Worm (Caenorhabditis elegans): ENCODE measurements around the gene apx-1.

apx-1 gene

DNA sequence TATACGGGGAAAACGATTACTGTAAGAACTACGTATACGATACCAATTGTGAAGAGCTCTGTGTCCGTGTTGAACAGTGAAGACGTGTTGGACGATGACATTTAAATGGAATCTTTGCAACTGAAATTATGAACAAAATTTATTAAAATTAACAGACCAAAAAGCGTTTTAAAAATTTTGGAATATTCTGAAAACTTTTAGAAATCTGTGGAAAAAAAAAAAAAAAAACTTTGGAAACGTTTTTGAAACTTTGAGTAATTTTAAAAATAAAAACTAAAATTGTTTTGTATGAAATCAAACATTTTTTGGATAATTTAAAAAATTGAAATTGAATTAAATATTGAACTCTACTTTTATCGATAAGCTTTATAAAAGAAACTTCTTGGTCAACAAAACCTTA is 46.1 kb downstream of the apx-1 start, which contains the start of gene srt-63:
srt-63 (minus strand) TSS at position 101 of the 400 bp plus-strand sequence.
- no peak for TF ChIP-seq nhr-43 (tag; optimal IDR thresholded peaks at IDR 0.05; ENCODE audit: poor library complexity, severe bottlenecking)
- no peak for TF ChIP-seq nhr-77 (tag; optimal IDR thresholded peaks at IDR 0.05)
- no peak for TF ChIP-seq skn-1 (tag; optimal IDR thresholded peaks at IDR 0.05)
- TF ChIP-seq daf-12 (tag; optimal IDR thresholded peaks at IDR 0.05): no peak

DNA sequence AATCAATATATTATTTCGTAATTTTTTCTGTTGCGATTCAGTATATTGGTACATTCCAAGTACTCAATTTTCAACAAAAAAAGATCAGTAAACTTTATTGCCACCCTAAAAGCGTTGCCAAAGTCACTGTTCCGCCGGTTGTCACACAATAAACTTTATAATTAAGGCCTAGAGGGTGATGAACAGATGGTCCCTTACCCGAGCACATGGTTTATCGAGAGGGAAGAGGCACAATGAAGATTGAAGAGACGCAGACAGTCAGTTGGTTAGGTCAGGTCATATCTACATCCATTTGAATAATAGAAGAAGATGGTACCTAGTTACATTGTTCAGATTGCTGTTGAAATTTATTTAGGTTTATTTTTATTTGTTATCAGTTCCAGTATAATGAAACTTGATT is 46.8 kb downstream of the apx-1 start:
- TF ChIP-seq ceh-82 (tag; optimal IDR thresholded peaks at IDR 0.05): no peak
- no peak for TF ChIP-seq nhr-237 (tag; optimal IDR thresholded peaks at IDR 0.05)
- TF ChIP-seq nfya-1 (tag; optimal IDR thresholded peaks at IDR 0.05; ENCODE audit: insufficient read depth): no peak
- no peak for TF ChIP-seq lsy-12 (tag; optimal IDR thresholded peaks at IDR 0.05)
- no peak for TF ChIP-seq elt-1 (tag; optimal IDR thresholded peaks at IDR 0.05)

DNA sequence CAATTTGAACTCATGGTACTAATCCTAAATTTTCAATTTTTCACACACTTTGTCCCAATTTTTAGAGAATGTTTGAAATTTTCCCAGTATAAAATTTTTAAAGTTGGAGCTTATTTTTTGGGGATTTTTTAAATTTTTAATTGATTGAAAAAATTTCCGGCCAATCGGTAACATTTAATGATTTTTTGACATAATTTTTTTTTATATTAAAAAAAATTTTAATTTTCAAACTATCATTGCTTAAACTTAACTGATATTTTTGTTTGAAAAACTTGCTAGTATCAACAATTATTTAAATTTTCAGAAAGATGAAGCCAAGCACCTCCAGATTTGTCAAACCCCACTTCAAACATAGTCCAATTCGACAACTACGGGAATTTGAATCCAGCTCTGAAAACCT is 47.3 kb downstream of the apx-1 start, which contains the start of gene T28A11.22:
T28A11.22 (plus strand) TSS at position 301 of the 400 bp plus-strand sequence.
- TF ChIP-seq elt-1 (tag; optimal IDR thresholded peaks at IDR 0.05): no peak
- no peak for TF ChIP-seq unc-39 (tag; optimal IDR thresholded peaks at IDR 0.05)
- no peak for TF ChIP-seq ceh-82 (tag; optimal IDR thresholded peaks at IDR 0.05)
- TF ChIP-seq pqm-1 (tag; optimal IDR thresholded peaks at IDR 0.05): no peak
- TF ChIP-seq ztf-11 (tag; optimal IDR thresholded peaks at IDR 0.05): no peak
- TF ChIP-seq nhr-77 (tag; optimal IDR thresholded peaks at IDR 0.05): no peak

DNA sequence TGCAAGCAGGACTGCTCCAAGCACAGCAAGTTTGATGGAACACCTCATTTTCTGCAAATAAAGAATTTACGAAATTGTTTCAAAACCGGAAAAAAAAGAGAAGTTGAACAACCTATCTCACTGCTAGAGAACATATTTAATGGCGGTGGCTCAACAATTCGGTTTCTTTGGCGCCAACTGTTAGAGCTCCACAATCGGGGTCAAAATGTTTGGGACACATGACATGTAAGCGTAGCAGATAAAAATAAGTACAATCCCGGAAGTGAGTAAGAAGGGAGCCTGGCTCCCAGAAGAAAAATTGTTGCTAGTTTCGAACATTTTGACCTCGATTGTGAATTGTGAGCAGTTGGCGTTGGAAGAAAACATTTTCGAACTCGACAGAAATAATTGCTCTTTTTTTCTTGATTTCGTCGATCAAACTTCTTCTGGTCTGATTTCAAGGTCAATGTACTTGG is 49.2 kb downstream of the apx-1 start, which contains the start of gene T28A11.16:
T28A11.16 (minus strand) TSS at position 51 of the 455 bp plus-strand sequence.
- TF ChIP-seq eor-1 (tag; optimal IDR thresholded peaks at IDR 0.05) (no peak), snpc-4 (tag; optimal IDR thresholded peaks at IDR 0.05) (no peak), R02D3.7 (tag; optimal IDR thresholded peaks at IDR 0.05) (no peak), pha-4 (tag; optimal IDR thresholded peaks at IDR 0.05) (no peak), daf-12 (tag; optimal IDR thresholded peaks at IDR 0.05) (no peak), fkh-2 (tag; optimal IDR thresholded peaks at IDR 0.05) (no peak), nhr-76 (tag; optimal IDR thresholded peaks at IDR 0.05) (no peak), fos-1 (tag; optimal IDR thresholded peaks at IDR 0.05) (no peak)

DNA sequence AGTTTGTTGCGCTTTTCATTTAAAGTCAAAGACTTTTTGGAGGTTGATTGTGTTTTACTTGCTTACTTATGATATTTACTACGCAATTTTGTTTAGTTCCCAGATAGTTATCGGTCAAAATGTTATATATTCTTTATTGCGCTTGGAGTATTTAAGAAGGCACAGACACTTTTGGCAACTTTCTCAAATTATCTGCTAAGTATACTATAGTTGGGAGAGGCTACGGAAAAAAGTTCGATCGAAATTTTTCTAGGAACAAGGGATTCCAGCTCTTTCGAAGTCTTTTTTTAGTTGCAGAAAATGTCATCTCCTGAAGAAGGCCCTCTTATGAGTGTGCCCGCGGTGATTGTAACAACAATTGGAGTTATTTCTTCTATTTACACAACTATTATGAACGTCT is 50.1 kb downstream of the apx-1 start, which contains the start of gene srbc-5:
srbc-5 (plus strand) TSS at position 301 of the 400 bp plus-strand sequence.
- TF ChIP-seq fkh-10 (GFP tag; optimal IDR thresholded peaks at IDR 0.05) (no peak), mml-1 (tag; optimal IDR thresholded peaks at IDR 0.05) (no peak), skn-1 (tag; optimal IDR thresholded peaks at IDR 0.05) (no peak), nhr-237 (tag; optimal IDR thresholded peaks at IDR 0.05) (no peak), nhr-25 (tag; optimal IDR thresholded peaks at IDR 0.05) (no peak), ceh-28 (tag; optimal IDR thresholded peaks at IDR 0.05) (no peak), ztf-4 (tag; optimal IDR thresholded peaks at IDR 0.05) (no peak), nhr-12 (tag; optimal IDR thresholded peaks at IDR 0.05) (no peak), sea-2 (GFP tag; optimal IDR thresholded peaks at IDR 0.05) (no peak), nhr-67 (tag; optimal IDR thresholded peaks at IDR 0.05) (no peak), elt-2 (tag; optimal IDR thresholded peaks at IDR 0.05) (no peak)

DNA sequence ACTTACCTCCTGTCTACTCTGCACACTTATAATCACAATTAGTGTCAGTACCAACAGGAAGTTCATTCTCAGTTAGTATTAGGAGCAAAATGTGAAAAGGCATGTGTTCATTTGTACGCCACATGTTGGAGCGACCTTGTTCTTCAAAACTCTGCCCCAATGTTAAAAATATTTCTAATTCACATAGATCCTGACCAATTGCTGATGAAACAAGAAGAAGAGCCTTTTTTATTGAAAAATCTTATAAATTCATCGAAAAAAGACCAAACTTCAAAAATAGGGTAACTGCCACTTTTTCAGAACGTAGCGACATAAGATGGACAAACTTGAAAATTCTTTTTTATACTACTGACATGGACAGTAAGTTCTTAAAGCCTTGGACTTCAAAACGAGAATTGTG is 56.2 kb downstream of the apx-1 start, which contains the start of gene T28A11.17:
T28A11.17 (minus strand) TSS at position 101 of the 400 bp plus-strand sequence.
- TF ChIP-seq eor-1 (tag; optimal IDR thresholded peaks at IDR 0.05) (no peak), unc-62 (GFP tag; optimal IDR thresholded peaks at IDR 0.05) (no peak), daf-12 (tag; optimal IDR thresholded peaks at IDR 0.05) (no peak), sea-2 (GFP tag; optimal IDR thresholded peaks at IDR 0.05) (no peak), R02D3.7 (tag; optimal IDR thresholded peaks at IDR 0.05) (no peak), hmg-11 (tag; optimal IDR thresholded peaks at IDR 0.05) (no peak), egl-27 (tag; optimal IDR thresholded peaks at IDR 0.05) (no peak)

DNA sequence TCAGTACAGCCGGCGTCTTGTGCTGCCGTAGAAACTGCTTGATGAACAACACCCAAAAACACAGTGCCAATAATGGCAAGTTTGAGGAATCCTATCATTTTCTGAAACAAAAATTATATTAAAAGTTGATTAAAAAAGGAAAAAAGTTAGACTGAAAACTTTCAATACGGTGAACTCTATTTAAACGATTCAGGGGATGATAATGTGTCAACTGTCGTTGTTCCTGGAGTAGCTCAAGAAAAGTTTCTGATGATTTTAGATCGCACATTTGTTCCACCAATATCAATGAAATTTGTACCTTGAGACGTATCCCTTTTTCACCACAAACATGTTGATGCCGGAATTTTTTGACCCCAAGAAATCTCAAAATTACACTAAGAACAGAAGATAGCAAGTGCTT is 58.0 kb downstream of the apx-1 start, which contains the start of gene T28A11.18:
T28A11.18 (minus strand) TSS at position 101 of the 400 bp plus-strand sequence.
- TF ChIP-seq snpc-4 (tag; optimal IDR thresholded peaks at IDR 0.05) (no peak), nhr-77 (tag; optimal IDR thresholded peaks at IDR 0.05) (no peak), sea-2 (GFP tag; optimal IDR thresholded peaks at IDR 0.05) (no peak), ceh-28 (tag; optimal IDR thresholded peaks at IDR 0.05) (no peak), fkh-10 (GFP tag; optimal IDR thresholded peaks at IDR 0.05) (no peak), ceh-16 (tag; optimal IDR thresholded peaks at IDR 0.05) (no peak), ceh-82 (tag; optimal IDR thresholded peaks at IDR 0.05) (no peak), nhr-28 (tag; optimal IDR thresholded peaks at IDR 0.05) (no peak), ama-1 (optimal IDR thresholded peaks at IDR 0.05) (no peak), fkh-2 (tag; optimal IDR thresholded peaks at IDR 0.05) (no peak), mml-1 (tag; optimal IDR thresholded peaks at IDR 0.05) (no peak)
